Fruit fly (Drosophila melanogaster) whole organism, embryonic: ENCODE measurements around the gene CG46397.

Experiments used
- Atf3 ChIP-seq: fragments of 200-800 bp; sonication (Bioruptor generic); optimal IDR thresholded peaks from 3 replicates; lab custom pipeline; 2016; ENCODE audit warnings: missing biosample characterization, missing genetic modification characterization
- Blimp-1 ChIP-seq: fragments of 200-800 bp; sonication (Bioruptor generic); optimal IDR thresholded peaks from 3 replicates; lab custom pipeline; 2018; ENCODE audit warnings: missing biosample characterization, missing genetic modification characterization, mild to moderate bottlenecking, moderate library complexity, missing genetic modification reagents
- C15 ChIP-seq: fragments of 200-800 bp; sonication (Bioruptor generic); IDR thresholded peaks from 3 replicates; pipeline ENCODE4 v1.3.6; 2022; ENCODE audit warnings: missing biosample characterization, missing genetic modification characterization
- CG10147 ChIP-seq: fragments of 200-800 bp; sonication (Bioruptor generic); optimal IDR thresholded peaks from 2 replicates; lab custom pipeline; 2019; ENCODE audit warnings: missing biosample characterization, mild to moderate bottlenecking, missing genetic modification characterization, moderate library complexity
- CG1024 ChIP-seq: fragments of 200-800 bp; sonication (Bioruptor generic); IDR thresholded peaks from 2 replicates; pipeline ENCODE4 v1.3.6; 2022; ENCODE audit warnings: missing biosample characterization, missing genetic modification characterization
- CG11085 ChIP-seq: fragments of 200-800 bp; sonication (Bioruptor generic); IDR thresholded peaks from 2 replicates; pipeline ENCODE4 v1.3.6; 2022; ENCODE audit warnings: missing biosample characterization, missing genetic modification characterization
- CG11093 ChIP-seq: fragments of 200-800 bp; sonication (Bioruptor generic); IDR thresholded peaks from 3 replicates; pipeline ENCODE4 v1.3.6; 2022; ENCODE audit warnings: missing biosample characterization, missing genetic modification characterization
- CG11695 ChIP-seq: fragments of 200-800 bp; sonication (Bioruptor generic); IDR thresholded peaks from 3 replicates; pipeline ENCODE4 v1.3.6; 2022; ENCODE audit warnings: missing biosample characterization, missing genetic modification characterization
- CG12071 ChIP-seq: fragments of 200-800 bp; sonication (Bioruptor generic); optimal IDR thresholded peaks from 3 replicates; lab custom pipeline; 2018; ENCODE audit warnings: missing biosample characterization, mild to moderate bottlenecking, missing genetic modification characterization
- CG12299 ChIP-seq: fragments of 200-800 bp; sonication (Bioruptor generic); optimal IDR thresholded peaks from 2 replicates; lab custom pipeline; 2018; ENCODE audit warnings: missing biosample characterization, mild to moderate bottlenecking, missing genetic modification characterization
- CG12942 ChIP-seq: fragments of 200-800 bp; sonication (Bioruptor generic); optimal IDR thresholded peaks from 3 replicates; lab custom pipeline; 2016; ENCODE audit warnings: missing biosample characterization, missing genetic modification characterization
- CG1792 ChIP-seq: fragments of 200-800 bp; sonication (Bioruptor generic); optimal IDR thresholded peaks from 2 replicates; lab custom pipeline; 2016; ENCODE audit warnings: missing biosample characterization, missing genetic modification characterization
- CG18011 ChIP-seq: fragments of 200-800 bp; sonication (Bioruptor generic); optimal IDR thresholded peaks from 2 replicates; lab custom pipeline; 2017; ENCODE audit warnings: missing biosample characterization, missing genetic modification characterization, mild to moderate bottlenecking, moderate library complexity, missing genotype
- CG2875 ChIP-seq: fragments of 200-800 bp; sonication (Bioruptor generic); optimal IDR thresholded peaks from 2 replicates; lab custom pipeline; 2017; ENCODE audit warnings: missing biosample characterization, mild to moderate bottlenecking, missing genetic modification characterization, missing genetic modification reagents
- CG30431 ChIP-seq: fragments of 200-800 bp; sonication (Bioruptor generic); optimal IDR thresholded peaks from 2 replicates; lab custom pipeline; 2017; ENCODE audit warnings: missing biosample characterization, missing genetic modification characterization
- CG31224 ChIP-seq: fragments of 200-800 bp; sonication (Bioruptor generic); IDR thresholded peaks from 2 replicates; pipeline ENCODE4 v1.3.6; 2022; ENCODE audit warnings: missing biosample characterization, missing genetic modification characterization
- CG31365 ChIP-seq: fragments of 200-800 bp; sonication (Bioruptor generic); optimal IDR thresholded peaks from 2 replicates; lab custom pipeline; 2018; ENCODE audit warnings: missing biosample characterization, mild to moderate bottlenecking, missing genetic modification characterization
- CG31388 ChIP-seq: fragments of 200-800 bp; sonication (Bioruptor generic); optimal IDR thresholded peaks from 2 replicates; lab custom pipeline; 2016; ENCODE audit warnings: missing biosample characterization, missing genetic modification characterization
- CG42726 ChIP-seq: fragments of 200-800 bp; sonication (Bioruptor generic); IDR thresholded peaks from 2 replicates; pipeline ENCODE4 v1.3.6; 2022; ENCODE audit warnings: missing biosample characterization, missing genetic modification characterization; ENCODE audit not compliant: partially characterized antibody
- CG4282 ChIP-seq: fragments of 200-800 bp; sonication (Bioruptor generic); optimal IDR thresholded peaks from 2 replicates; lab custom pipeline; 2016; ENCODE audit warnings: missing biosample characterization, missing genetic modification characterization
- CG4360 ChIP-seq: fragments of 200-800 bp; sonication (Bioruptor generic); IDR thresholded peaks from 2 replicates; pipeline ENCODE4 v1.3.6; 2022; ENCODE audit warnings: missing biosample characterization, missing genetic modification characterization
- CG4617 ChIP-seq: fragments of 200-800 bp; sonication (Bioruptor generic); optimal IDR thresholded peaks from 3 replicates; lab custom pipeline; 2016; ENCODE audit warnings: missing biosample characterization, missing genetic modification characterization, borderline replicate concordance
- CG6654 ChIP-seq: fragments of 200-800 bp; sonication (Bioruptor generic); optimal IDR thresholded peaks from 2 replicates; lab custom pipeline; 2017; ENCODE audit warnings: missing biosample characterization, mild to moderate bottlenecking, missing genetic modification characterization
- CG9797 ChIP-seq: fragments of 200-800 bp; sonication (Bioruptor generic); optimal IDR thresholded peaks from 3 replicates; lab custom pipeline; 2018; ENCODE audit warnings: missing biosample characterization, mild to moderate bottlenecking, missing genetic modification characterization
- Dad ChIP-seq: fragments of 200-800 bp; sonication (Bioruptor generic); optimal IDR thresholded peaks from 3 replicates; lab custom pipeline; 2016; ENCODE audit warnings: missing biosample characterization, missing genetic modification characterization
- Dip3 ChIP-seq: fragments of 200-800 bp; sonication (Bioruptor generic); optimal IDR thresholded peaks from 3 replicates; lab custom pipeline; 2016; ENCODE audit warnings: missing biosample characterization, missing genetic modification characterization
- Fer3 ChIP-seq: fragments of 200-800 bp; sonication (Bioruptor generic); optimal IDR thresholded peaks from 2 replicates; lab custom pipeline; 2018; ENCODE audit warnings: missing biosample characterization, mild to moderate bottlenecking, missing genetic modification characterization, moderate library complexity
- Hsf ChIP-seq: fragments of 200-800 bp; sonication (Bioruptor generic); optimal IDR thresholded peaks from 3 replicates; lab custom pipeline; 2016; ENCODE audit warnings: missing biosample characterization, missing genetic modification characterization
- Oaz ChIP-seq: fragments of 200-800 bp; sonication (Bioruptor generic); IDR thresholded peaks from 2 replicates; pipeline ENCODE4 v1.3.6; 2022; ENCODE audit warnings: missing biosample characterization, missing genetic modification characterization
- Sin3A ChIP-seq: fragments of >200 bp; optimal IDR thresholded peaks from 2 replicates; lab custom pipeline; 2018
- Taf1 ChIP-seq: fragments of 200-800 bp; sonication (Bioruptor generic); IDR thresholded peaks from 2 replicates; pipeline ENCODE4 v1.3.6; 2022; ENCODE audit warnings: missing biosample characterization, missing genetic modification characterization
- Usf ChIP-seq: fragments of 200-800 bp; sonication (Bioruptor generic); optimal IDR thresholded peaks from 2 replicates; lab custom pipeline; 2017; ENCODE audit warnings: missing genotype, missing biosample characterization, missing genetic modification characterization
- Xrp1 ChIP-seq: fragments of 200-800 bp; sonication (Bioruptor generic); IDR thresholded peaks from 2 replicates; pipeline ENCODE4 v1.3.6; 2022; ENCODE audit warnings: missing biosample characterization, missing genetic modification characterization
- al ChIP-seq: fragments of 200-800 bp; sonication (Bioruptor generic); IDR thresholded peaks from 2 replicates; pipeline ENCODE4 v1.3.6; 2022; ENCODE audit warnings: missing biosample characterization, missing genetic modification characterization
- ase ChIP-seq: fragments of 200-800 bp; sonication (Bioruptor generic); IDR thresholded peaks from 3 replicates; pipeline ENCODE4 v1.3.6; 2022; ENCODE audit warnings: missing biosample characterization, missing genetic modification characterization
- dmrt11E ChIP-seq: fragments of 200-800 bp; sonication (Bioruptor generic); optimal IDR thresholded peaks from 3 replicates; lab custom pipeline; 2018; ENCODE audit warnings: missing biosample characterization, mild to moderate bottlenecking, missing genetic modification characterization, moderate library complexity
- emc ChIP-seq: fragments of 200-800 bp; sonication (Bioruptor generic); optimal IDR thresholded peaks from 2 replicates; lab custom pipeline; 2016; ENCODE audit warnings: missing biosample characterization, missing genetic modification characterization
- ems ChIP-seq: fragments of 200-800 bp; sonication (Bioruptor generic); optimal IDR thresholded peaks from 3 replicates; lab custom pipeline; 2016; ENCODE audit warnings: missing biosample characterization, missing genetic modification characterization
- gce ChIP-seq: fragments of 200-800 bp; sonication (Bioruptor generic); IDR thresholded peaks from 3 replicates; pipeline ENCODE4 v1.3.6; 2022; ENCODE audit warnings: missing biosample characterization, missing genetic modification characterization
- jigr1 ChIP-seq: fragments of 200-800 bp; sonication (Bioruptor generic); IDR thresholded peaks from 3 replicates; pipeline ENCODE4 v1.3.6; 2022; ENCODE audit warnings: missing biosample characterization, missing genetic modification characterization
- lbe ChIP-seq: fragments of 200-800 bp; sonication (Bioruptor generic); optimal IDR thresholded peaks from 2 replicates; lab custom pipeline; 2016; ENCODE audit warnings: missing biosample characterization, mild to moderate bottlenecking, missing genetic modification characterization
- schlank ChIP-seq: fragments of 200-800 bp; sonication (Bioruptor generic); optimal IDR thresholded peaks from 2 replicates; lab custom pipeline; 2018; ENCODE audit warnings: missing biosample characterization, mild to moderate bottlenecking, missing genetic modification characterization
- so ChIP-seq: fragments of 200-800 bp; sonication (Bioruptor generic); IDR thresholded peaks from 3 replicates; pipeline ENCODE4 v1.3.6; 2022; ENCODE audit warnings: missing biosample characterization, missing genetic modification characterization
- sug ChIP-seq: fragments of 200-800 bp; optimal IDR thresholded peaks from 2 replicates; lab custom pipeline; 2019; ENCODE audit warnings: missing biosample characterization, mild to moderate bottlenecking, missing genetic modification characterization, moderate library complexity
- tna ChIP-seq: fragments of 200-800 bp; sonication (Bioruptor generic); IDR thresholded peaks from 2 replicates; pipeline ENCODE4 v1.3.6; 2022; ENCODE audit warnings: missing biosample characterization, missing genetic modification characterization; ENCODE audit not compliant: partially characterized antibody
- trem ChIP-seq: fragments of 200-800 bp; optimal IDR thresholded peaks from 3 replicates; lab custom pipeline; 2019; ENCODE audit warnings: missing biosample characterization, mild to moderate bottlenecking, missing genetic modification characterization, moderate library complexity
- ttk ChIP-seq: fragments of 200-800 bp; sonication (Bioruptor generic); IDR thresholded peaks from 2 replicates; pipeline ENCODE4 v2.1.2; 2022; ENCODE audit warnings: missing biosample characterization, missing genetic modification characterization
- tx ChIP-seq: fragments of 200-800 bp; sonication (Bioruptor generic); optimal IDR thresholded peaks from 2 replicates; lab custom pipeline; 2016; ENCODE audit warnings: missing biosample characterization, missing genetic modification characterization
- zen ChIP-seq: fragments of 200-800 bp; sonication (Bioruptor generic); optimal IDR thresholded peaks from 3 replicates; lab custom pipeline; 2018; ENCODE audit warnings: missing biosample characterization, mild to moderate bottlenecking, missing genetic modification characterization, moderate library complexity
- zen2 ChIP-seq: fragments of 200-800 bp; sonication (Bioruptor generic); IDR thresholded peaks from 3 replicates; pipeline ENCODE4 v1.3.6; 2022; ENCODE audit warnings: missing biosample characterization, missing genetic modification characterization; ENCODE audit not compliant: partially characterized antibody

CG46397 gene

DNA sequence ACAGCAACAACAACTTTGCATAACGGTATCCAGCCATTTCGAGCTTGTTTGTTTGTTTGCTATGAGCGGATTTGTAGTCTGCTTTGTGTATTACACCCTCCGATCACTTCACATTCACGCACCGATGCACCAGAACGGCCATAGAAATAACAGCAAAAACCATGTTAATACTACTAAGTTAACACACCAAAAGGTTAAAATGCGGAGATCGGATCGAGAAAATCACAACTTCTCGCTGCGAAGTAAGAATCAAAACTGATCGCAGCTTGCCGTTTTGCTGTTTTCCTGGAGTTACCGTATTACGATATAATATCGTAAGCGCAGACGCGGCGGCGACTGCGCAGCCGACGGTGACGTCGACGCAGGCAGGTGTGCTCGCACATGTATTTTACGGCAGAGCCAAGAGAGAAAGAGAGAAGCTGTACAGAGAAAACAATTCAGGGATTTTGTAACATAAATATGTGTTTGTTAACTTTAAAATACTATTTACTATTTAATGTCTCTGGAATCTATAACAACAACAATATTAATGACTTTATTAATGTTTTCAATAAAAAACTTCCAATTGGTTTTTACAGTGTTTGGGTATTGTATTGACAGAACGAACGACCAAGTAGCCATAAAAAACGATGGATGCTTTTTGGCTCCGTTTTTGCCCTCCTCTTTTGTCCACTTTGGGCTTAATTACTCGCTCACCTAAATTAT, 37.7 kb downstream of the CG46397 start, which contains the start of gene CG13101 (continued):
- peak; percentile 77 for TF ChIP-seq jigr1 (GFP tag; lab: Robert Waterston, UW)
- no peak for TF ChIP-seq tna (GFP tag; lab: Robert Waterston, UW)
- TF ChIP-seq emc (GFP tag; lab: Kevin White, UChicago), result peak; percentile 70
- TF ChIP-seq Xrp1 (GFP tag; lab: Robert Waterston, UW), result peak; percentile 97
- TF ChIP-seq CG12071 (GFP tag; lab: Kevin White, UChicago), result peak; percentile 72
- TF ChIP-seq trem (tag; lab: Kevin White, UChicago), result peak; percentile 88
- TF ChIP-seq CG9797 (GFP tag; lab: Kevin White, UChicago), result no peak
- TF ChIP-seq sug (tag; lab: Kevin White, UChicago), result peak; percentile 72
- TF ChIP-seq CG4617, result peak; percentile 61
- TF ChIP-seq ems, result peak; percentile 86
- TF ChIP-seq CG31388 (GFP tag; lab: Kevin White, UChicago), result peak; percentile 71
- TF ChIP-seq schlank (tag; lab: Kevin White, UChicago), result peak; percentile 58
- peak; percentile 92 for TF ChIP-seq ase (GFP tag; lab: Robert Waterston, UW)
- TF ChIP-seq Hsf (GFP tag; lab: Kevin White, UChicago), result peak; percentile 92
- peak; percentile 72 for TF ChIP-seq CG1792 (GFP tag; lab: Kevin White, UChicago)
- peak; percentile 84 for TF ChIP-seq CG11093
- peak; percentile 20 for TF ChIP-seq CG6654 (GFP tag; lab: Kevin White, UChicago)
- TF ChIP-seq CG10147 (GFP tag; lab: Kevin White, UChicago), result peak; percentile 92
- peak; percentile 85 for TF ChIP-seq Taf1 (GFP tag; lab: Robert Waterston, UW)
- peak; percentile 88 for TF ChIP-seq CG12299 (tag; lab: Kevin White, UChicago)
- TF ChIP-seq CG31365 (tag; lab: Kevin White, UChicago), result peak; percentile 63
- peak; percentile 71 for TF ChIP-seq Dad (GFP tag; lab: Kevin White, UChicago)
- TF ChIP-seq Fer3, result peak; percentile 94
- peak; percentile 93 for TF ChIP-seq gce (GFP tag; lab: Robert Waterston, UW)
- TF ChIP-seq CG30431, result peak; percentile 70
- no peak for TF ChIP-seq CG42726
- TF ChIP-seq so (GFP tag; lab: Robert Waterston, UW), result peak; percentile 95
- peak; percentile 93 for TF ChIP-seq ttk (GFP tag; lab: Robert Waterston, UW)
- no peak for TF ChIP-seq zen2
- TF ChIP-seq C15 (GFP tag; lab: Robert Waterston, UW), result peak; percentile 84
- TF ChIP-seq CG11085 (GFP tag; lab: Robert Waterston, UW), result peak; percentile 89
- TF ChIP-seq CG1024, result peak; percentile 82
- peak; percentile 97 for TF ChIP-seq CG11695 (GFP tag; lab: Robert Waterston, UW)
- TF ChIP-seq Dip3 (GFP tag; lab: Kevin White, UChicago), result peak; percentile 81
- TF ChIP-seq tx, result peak; percentile 61
- peak; percentile 89 for TF ChIP-seq CG2875
- TF ChIP-seq Oaz (GFP tag; lab: Robert Waterston, UW), result peak; percentile 87
- peak; percentile 89 for TF ChIP-seq al
- TF ChIP-seq Atf3, result peak; percentile 79
- TF ChIP-seq CG18011 (GFP tag; lab: Kevin White, UChicago), result peak; percentile 63
- peak; percentile 89 for TF ChIP-seq zen
- TF ChIP-seq CG4360, result peak; percentile 62
- peak; percentile 91 for TF ChIP-seq dmrt11E (tag; lab: Kevin White, UChicago)
- peak; percentile 90 for TF ChIP-seq CG31224
- peak; percentile 94 for TF ChIP-seq lbe (GFP tag; lab: Kevin White, UChicago)
- no peak for TF ChIP-seq Sin3A (lab: Kevin White, UChicago)
- peak; percentile 93 for TF ChIP-seq Blimp-1 (GFP tag; lab: Kevin White, UChicago)
- peak; percentile 23 for TF ChIP-seq CG4282
- TF ChIP-seq CG12942 (GFP tag; lab: Kevin White, UChicago), result peak; percentile 89
- TF ChIP-seq Usf (GFP tag; lab: Kevin White, UChicago), result peak; percentile 61
